Fruit fly (Drosophila melanogaster) whole organism, embryonic: ENCODE data around the gene inc.

Experiments used
- CG6813 ChIP-seq: fragments of 200-800 bp; sonication (Bioruptor generic); optimal IDR thresholded peaks from 2 replicates; lab custom pipeline; 2017; ENCODE audit warnings: missing biosample characterization, missing genetic modification characterization, mild to moderate bottlenecking, moderate library complexity, missing genetic modification reagents
- Ets65A ChIP-seq: fragments of 200-800 bp; sonication (Bioruptor generic); peaks from one replicate; lab custom pipeline; 2016; ENCODE audit warnings: missing biosample characterization, missing genetic modification characterization
- her ChIP-seq: fragments of 200-800 bp; sonication (Bioruptor generic); optimal IDR thresholded peaks from 2 replicates; lab custom pipeline; 2016; ENCODE audit warnings: missing biosample characterization, missing genetic modification characterization

DNA sequence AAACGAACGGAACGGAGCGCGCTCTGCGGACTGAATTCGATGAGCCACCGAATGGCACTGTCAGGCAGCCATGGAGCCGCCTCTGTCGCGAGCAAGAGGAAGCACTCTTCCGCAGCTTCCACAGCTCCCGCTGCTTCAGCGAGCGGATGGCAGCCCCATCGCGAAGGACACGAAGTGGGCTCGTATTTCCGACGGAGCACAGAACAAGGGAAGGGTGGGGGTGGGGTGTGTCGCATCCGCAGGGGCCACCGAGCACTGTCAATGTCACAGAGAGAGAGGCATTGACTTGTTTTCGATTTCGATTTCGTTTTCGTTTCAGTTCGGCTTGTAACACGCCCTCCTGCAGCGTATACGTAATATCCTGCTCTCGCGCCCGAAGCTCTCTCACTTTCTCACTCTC lies 24.5 kb downstream of the inc start, which contains the start of gene Nmdar2:
- no peak for TF ChIP-seq Ets65A (GFP tag; lab: Kevin White, UChicago)
- TF ChIP-seq her (GFP tag; lab: Kevin White, UChicago), result no peak
- TF ChIP-seq CG6813 (GFP tag; lab: Kevin White, UChicago), result no peak
